Fruit fly (Drosophila melanogaster) whole organism: Measurements from ENCODE around the gene CG31064.

Experiments
- CG8478 ChIP-seq: fragments of >200 bp; optimal IDR thresholded peaks from 2 replicates; lab custom pipeline; 2018; ENCODE audit warnings: inconsistent platforms
- Dll ChIP-seq: fragments of >200 bp; optimal IDR thresholded peaks from 2 replicates; lab custom pipeline; 2017
- EcR ChIP-seq, 2 experiments: fragments of >200 bp; optimal IDR thresholded peaks; 2 replicates each; lab custom pipeline; 2017; ENCODE audit warnings: missing biosample characterization in 2 of 2, missing genetic modification characterization in 2 of 2, missing genetic modification reagents in 2 of 2
- pan ChIP-seq: fragments of >200 bp; optimal IDR thresholded peaks from 2 replicates; lab custom pipeline; 2017
- psq ChIP-seq: fragments of >200 bp; optimal IDR thresholded peaks from 2 replicates; lab custom pipeline; 2017
- usp ChIP-seq: fragments of >200 bp; optimal IDR thresholded peaks from 2 replicates; lab custom pipeline; 2017; ENCODE audit warnings: missing biosample characterization, missing genetic modification characterization, mixed read lengths

DNA sequence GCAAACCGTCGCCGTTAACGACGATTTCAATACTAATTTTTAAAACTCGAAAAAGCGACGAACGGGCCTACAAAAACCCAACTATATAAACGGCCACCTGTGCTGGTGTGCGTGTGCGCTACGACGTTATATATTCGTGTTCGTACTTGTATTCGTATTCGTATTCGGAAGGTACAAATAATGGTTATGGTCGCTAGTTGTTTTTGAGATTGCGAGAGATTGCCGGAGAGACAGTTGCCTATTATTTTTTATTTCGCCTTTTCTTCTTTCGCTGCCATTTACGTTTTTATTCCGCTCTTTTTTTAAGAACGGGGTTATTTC, 42.9 kb upstream of the CG31064 start:
- no peak for TF ChIP-seq psq (lab: Kevin White, UChicago)
- TF ChIP-seq pan: no peak
- TF ChIP-seq EcR (GFP tag; optimal IDR thresholded peaks at IDR 0.05; lab: Kevin White, UChicago): no peak
- TF ChIP-seq CG8478: no peak
- TF ChIP-seq usp (GFP tag; lab: Kevin White, UChicago): no peak
- TF ChIP-seq Dll (lab: Kevin White, UChicago): no peak
